Fruit fly (Drosophila melanogaster) whole organism, pupa: ENCODE data around the gene Glut4EF.

ENCODE experiments used
- CG10348 ChIP-seq: fragments of 200-800 bp; sonication (Bioruptor generic); IDR thresholded peaks from 2 replicates; pipeline ENCODE4 v1.3.6; 2022; ENCODE audit warnings: missing biosample characterization, missing genetic modification characterization
- CG12605 ChIP-seq: fragments of 200-800 bp; sonication (Bioruptor generic); IDR thresholded peaks from 2 replicates; pipeline ENCODE4 v1.3.6; 2022; ENCODE audit warnings: missing biosample characterization, missing genetic modification characterization
- CG13204 ChIP-seq: fragments of 200-800 bp; sonication (Bioruptor generic); optimal IDR thresholded peaks from 2 replicates; lab custom pipeline; 2018; ENCODE audit warnings: missing biosample characterization, mild to moderate bottlenecking, missing genetic modification characterization, moderate library complexity
- CG14655 ChIP-seq: fragments of 200-800 bp; sonication (Bioruptor generic); optimal IDR thresholded peaks from 3 replicates; lab custom pipeline; 2017; ENCODE audit warnings: mild to moderate bottlenecking, missing biosample characterization, missing genetic modification reagents, missing genetic modification characterization
- CG15710 ChIP-seq: fragments of 200-800 bp; sonication (Bioruptor generic); optimal IDR thresholded peaks from 2 replicates; lab custom pipeline; 2018; ENCODE audit warnings: missing biosample characterization, mild to moderate bottlenecking, missing genetic modification characterization, moderate library complexity
- CG17806 ChIP-seq: fragments of 200-800 bp; sonication (Bioruptor generic); optimal IDR thresholded peaks from 2 replicates; lab custom pipeline; 2018; ENCODE audit warnings: missing biosample characterization, mild to moderate bottlenecking, missing genetic modification characterization, moderate library complexity
- CG32121 ChIP-seq: fragments of 200-800 bp; sonication (Bioruptor generic); IDR thresholded peaks from 2 replicates; pipeline ENCODE4 v1.3.6; 2022; ENCODE audit warnings: missing biosample characterization, missing genetic modification characterization
- CG34367 ChIP-seq: fragments of 200-800 bp; sonication (Bioruptor generic); optimal IDR thresholded peaks from 2 replicates; lab custom pipeline; 2018; ENCODE audit warnings: missing biosample characterization, mild to moderate bottlenecking, missing genetic modification characterization
- CG4496 ChIP-seq: fragments of 200-800 bp; sonication (Bioruptor generic); IDR thresholded peaks from 3 replicates; pipeline ENCODE4 v1.3.6; 2022; ENCODE audit warnings: missing biosample characterization, missing genetic modification characterization
- CG8159 ChIP-seq: fragments of 200-800 bp; sonication (Bioruptor generic); optimal IDR thresholded peaks from 3 replicates; lab custom pipeline; 2018; ENCODE audit warnings: missing biosample characterization, mild to moderate bottlenecking, missing genetic modification characterization, moderate library complexity
- CG8301 ChIP-seq: fragments of 200-800 bp; sonication (Bioruptor generic); optimal IDR thresholded peaks from 2 replicates; lab custom pipeline; 2018; ENCODE audit warnings: missing biosample characterization, mild to moderate bottlenecking, missing genetic modification characterization
- CG9948 ChIP-seq: fragments of 200-800 bp; sonication (Bioruptor generic); optimal IDR thresholded peaks from 2 replicates; lab custom pipeline; 2018; ENCODE audit warnings: missing biosample characterization, mild to moderate bottlenecking, missing genetic modification characterization, moderate library complexity
- D1 ChIP-seq: fragments of 200-800 bp; sonication (Bioruptor generic); optimal IDR thresholded peaks from 2 replicates; lab custom pipeline; 2018; ENCODE audit warnings: missing biosample characterization, mild to moderate bottlenecking, missing genetic modification characterization, moderate library complexity
- EcR ChIP-seq: fragments of 200-800 bp; sonication (Bioruptor generic); optimal IDR thresholded peaks from 3 replicates; lab custom pipeline; 2019; ENCODE audit warnings: missing biosample characterization, missing genetic modification characterization, mild to moderate bottlenecking, moderate library complexity, missing genetic modification reagents
- Ets98B ChIP-seq: fragments of 200-800 bp; sonication (Bioruptor generic); IDR thresholded peaks from 2 replicates; pipeline ENCODE4 v1.3.6; 2022; ENCODE audit warnings: missing biosample characterization, missing genetic modification characterization
- Pif1A ChIP-seq: fragments of 200-800 bp; sonication (Bioruptor generic); optimal IDR thresholded peaks from 3 replicates; lab custom pipeline; 2016; ENCODE audit warnings: missing biosample characterization, missing genetic modification characterization
- Pif1B ChIP-seq: fragments of 200-800 bp; sonication (Bioruptor generic); optimal IDR thresholded peaks from 3 replicates; lab custom pipeline; 2016; ENCODE audit warnings: missing biosample characterization, missing genetic modification characterization
- Snoo ChIP-seq: fragments of 200-800 bp; sonication (Bioruptor generic); optimal IDR thresholded peaks from 3 replicates; lab custom pipeline; 2017; ENCODE audit warnings: missing biosample characterization, mild to moderate bottlenecking, missing genetic modification characterization, inconsistent platforms
- fd96Ca ChIP-seq: fragments of 200-800 bp; sonication (Bioruptor generic); IDR thresholded peaks from 3 replicates; pipeline ENCODE4 v1.3.6; 2022; ENCODE audit warnings: missing biosample characterization, missing genetic modification characterization
- gl ChIP-seq: fragments of 200-800 bp; sonication (Bioruptor generic); optimal IDR thresholded peaks from 2 replicates; lab custom pipeline; 2018; ENCODE audit warnings: missing biosample characterization, mild to moderate bottlenecking, missing genetic modification characterization
- rn ChIP-seq: fragments of 200-800 bp; sonication (Bioruptor generic); IDR thresholded peaks from 2 replicates; pipeline ENCODE4 v1.3.6; 2022; ENCODE audit warnings: missing biosample characterization, missing genetic modification characterization

Glut4EF gene

dm6 chr3R:9964600-9965301 is 90.3 kb downstream of the Glut4EF start:
- TF ChIP-seq Pif1B (GFP tag; lab: Kevin White, UChicago) (no peak), EcR (GFP tag; lab: Kevin White, UChicago) (peak; percentile 90), Pif1A (peak; percentile 1), CG13204 (GFP tag; lab: Kevin White, UChicago) (peak; percentile 77)

DNA sequence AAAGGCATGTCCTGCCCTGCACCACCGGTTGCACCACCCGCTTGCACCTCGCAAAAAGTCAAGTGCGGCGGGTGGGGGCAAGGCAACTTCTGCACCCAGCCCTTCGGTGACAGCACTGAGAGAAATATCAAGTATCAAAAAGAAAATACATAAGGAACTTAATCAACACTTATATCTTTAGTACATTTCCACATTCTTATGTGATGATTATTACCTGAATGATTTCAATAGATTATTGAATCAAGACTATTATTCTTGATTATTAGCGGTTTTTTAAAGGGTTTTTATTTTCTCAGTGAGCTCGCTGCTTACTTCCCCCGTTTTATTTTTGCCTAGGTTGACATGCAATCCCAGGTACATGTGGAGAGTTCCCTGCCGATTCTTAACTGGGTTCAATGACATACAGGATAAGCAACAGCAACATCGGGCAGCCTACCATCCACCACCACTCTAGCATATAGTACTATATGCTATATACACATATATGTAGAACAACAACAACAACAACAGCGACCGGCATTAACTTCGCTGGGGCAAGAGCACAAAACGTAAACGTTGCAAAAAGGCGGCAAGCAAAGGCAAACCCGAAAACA is 91.7 kb downstream of the Glut4EF start:
- peak; percentile 63 for TF ChIP-seq gl (tag; lab: Kevin White, UChicago)
- peak; percentile 38 for TF ChIP-seq Pif1B (GFP tag; lab: Kevin White, UChicago)
- peak; percentile 88 for TF ChIP-seq CG17806 (tag; lab: Kevin White, UChicago)
- peak; percentile 33 for TF ChIP-seq CG13204 (GFP tag; lab: Kevin White, UChicago)
- peak; percentile 91 for TF ChIP-seq EcR (GFP tag; lab: Kevin White, UChicago)
- TF ChIP-seq CG10348 = no peak
- TF ChIP-seq CG9948 (tag; lab: Kevin White, UChicago) = peak; percentile 88
- 0 out of 3 replicates have a peak, but pooled peaks have one; percentile 10 for TF ChIP-seq fd96Ca (GFP tag; lab: Robert Waterston, UW)
- peak; percentile 69 for TF ChIP-seq CG14655
- TF ChIP-seq CG8159 (tag; lab: Kevin White, UChicago) = peak; percentile 93
- peak; percentile 68 for TF ChIP-seq CG8301 (tag; lab: Kevin White, UChicago)
- TF ChIP-seq Pif1A = peak; percentile 49
- TF ChIP-seq Ets98B (GFP tag; lab: Robert Waterston, UW) = no peak
- TF ChIP-seq CG32121 = peak; percentile 13; the same call in 1 of the 2 replicates
- TF ChIP-seq Snoo = peak; percentile 20
- TF ChIP-seq CG15710 (tag; lab: Kevin White, UChicago) = peak; percentile 88
- peak; percentile 87 for TF ChIP-seq CG34367 (tag; lab: Kevin White, UChicago)
- peak; percentile 42; the same call in 1 of the 3 replicates for TF ChIP-seq CG4496 (GFP tag; lab: Robert Waterston, UW)
- TF ChIP-seq CG12605 (GFP tag; lab: Robert Waterston, UW) = peak; percentile 52
- TF ChIP-seq rn (GFP tag; lab: Robert Waterston, UW) = no peak
- peak; percentile 76 for TF ChIP-seq D1 (tag; lab: Kevin White, UChicago)

- TF ChIP-seq CG34367 (tag; lab: Kevin White, UChicago) (no peak), Snoo (no peak), Pif1B (GFP tag; lab: Kevin White, UChicago) (no peak), Ets98B (GFP tag; lab: Robert Waterston, UW) (no peak), CG12605 (GFP tag; lab: Robert Waterston, UW) (no peak), CG32121 (no peak), fd96Ca (GFP tag; lab: Robert Waterston, UW) (no peak), gl (tag; lab: Kevin White, UChicago) (no peak), CG13204 (GFP tag; lab: Kevin White, UChicago) (no peak), CG8301 (tag; lab: Kevin White, UChicago) (no peak), CG14655 (no peak), CG10348 (no peak), CG8159 (tag; lab: Kevin White, UChicago) (no peak), CG4496 (GFP tag; lab: Robert Waterston, UW) (no peak), Pif1A (no peak), CG9948 (tag; lab: Kevin White, UChicago) (no peak), EcR (GFP tag; lab: Kevin White, UChicago) (no peak), D1 (tag; lab: Kevin White, UChicago) (no peak)
These were observed 93.8 kb downstream of the Glut4EF start for dm6 chr3R:9968239-9968638.

- TF ChIP-seq rn (GFP tag; lab: Robert Waterston, UW) (no peak), EcR (GFP tag; lab: Kevin White, UChicago) (peak; percentile 77), CG4496 (GFP tag; lab: Robert Waterston, UW) (no peak), CG12605 (GFP tag; lab: Robert Waterston, UW) (no peak), CG17806 (tag; lab: Kevin White, UChicago) (no peak), CG14655 (no peak), Snoo (peak; percentile 10)
These were observed 94.6 kb downstream of the Glut4EF start for dm6 chr3R:9968827-9969675.

DNA sequence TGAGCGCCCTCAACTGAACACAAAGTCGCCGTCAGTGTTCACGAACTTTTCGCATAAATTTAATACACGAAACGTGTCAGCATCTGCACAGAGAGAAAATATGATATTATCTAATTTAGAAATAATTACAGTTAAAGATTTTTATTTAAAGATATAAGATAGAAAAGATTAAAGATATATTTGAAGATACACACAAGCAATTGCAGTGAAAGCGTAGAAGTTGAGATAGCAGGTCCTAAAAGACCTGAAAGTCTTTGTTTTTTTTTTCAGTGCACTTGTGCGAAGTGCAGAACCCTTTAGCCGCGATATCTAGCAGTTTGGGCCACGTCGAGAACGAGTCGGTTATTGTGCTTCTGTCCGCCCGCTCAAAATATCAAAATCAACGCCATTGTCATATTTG is 103.0 kb downstream of the Glut4EF start:
- TF ChIP-seq CG8301 (tag; lab: Kevin White, UChicago) (no peak), EcR (GFP tag; lab: Kevin White, UChicago) (no peak), Snoo (no peak), D1 (tag; lab: Kevin White, UChicago) (no peak), Pif1B (GFP tag; lab: Kevin White, UChicago) (no peak), CG15710 (tag; lab: Kevin White, UChicago) (no peak)
